Fruit fly (Drosophila melanogaster) Kc167 (cell line): ENCODE results near the gene CG15528.

ENCODE experiments used
- Sin3A ChIP-seq: fragments of >200 bp; optimal IDR thresholded peaks from 2 replicates; lab custom pipeline; 2018; ENCODE audit warnings: missing external identifiers
- h ChIP-seq: fragments of >200 bp; optimal IDR thresholded peaks from 3 replicates; lab custom pipeline; 2018; ENCODE audit warnings: missing external identifiers
- psq ChIP-seq: fragments of >200 bp; optimal IDR thresholded peaks from 2 replicates; lab custom pipeline; 2017; ENCODE audit warnings: missing external identifiers

- TF ChIP-seq h (no peak), Sin3A (lab: Kevin White, UChicago) (no peak), psq (lab: Kevin White, UChicago) (no peak)
These were observed 19.6 kb downstream of the CG15528 start for dm6 chr3R:30032281-30032680.
